Fruit fly (Drosophila melanogaster) ovary, adult (tissue): ENCODE results near the gene CG4768.

ENCODE experiments used
- CG17801 ChIP-seq: fragments of 200-800 bp; optimal IDR thresholded peaks from 2 replicates; lab custom pipeline; 2019; ENCODE audit warnings: missing biosample characterization, mild to moderate bottlenecking, missing genetic modification characterization, moderate library complexity; ENCODE audit not compliant: partially characterized antibody

The CG4768 gene

dm6 chrX:16829439-16830028 is 37.6 kb downstream of the CG4768 start:
- no peak for TF ChIP-seq CG17801

dm6 chrX:16830081-16830480 is 38.2 kb downstream of the CG4768 start:
- TF ChIP-seq CG17801 = peak; percentile 42

dm6 chrX:16831848-16832247 is 39.9 kb downstream of the CG4768 start:
- TF ChIP-seq CG17801 = no peak

DNA sequence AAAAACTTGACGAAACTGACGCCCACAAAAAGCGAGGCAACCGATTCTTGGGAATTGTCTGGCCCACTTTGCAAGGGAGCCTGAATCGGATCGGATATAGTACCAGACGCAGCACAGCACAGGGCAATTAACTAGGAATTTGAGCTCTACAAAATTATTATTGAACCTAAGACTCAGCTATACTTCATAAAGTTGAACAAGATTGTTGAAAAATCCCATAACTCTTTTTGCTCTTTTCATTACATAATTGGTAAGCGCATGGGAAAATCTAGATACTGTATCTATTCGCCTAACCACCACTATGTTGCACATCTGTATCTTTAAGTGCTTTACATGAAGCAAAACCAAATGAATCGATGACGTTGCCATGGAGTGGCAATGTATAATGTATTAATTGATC is 41.2 kb downstream of the CG4768 start:
- peak; percentile 41 for TF ChIP-seq CG17801

DNA sequence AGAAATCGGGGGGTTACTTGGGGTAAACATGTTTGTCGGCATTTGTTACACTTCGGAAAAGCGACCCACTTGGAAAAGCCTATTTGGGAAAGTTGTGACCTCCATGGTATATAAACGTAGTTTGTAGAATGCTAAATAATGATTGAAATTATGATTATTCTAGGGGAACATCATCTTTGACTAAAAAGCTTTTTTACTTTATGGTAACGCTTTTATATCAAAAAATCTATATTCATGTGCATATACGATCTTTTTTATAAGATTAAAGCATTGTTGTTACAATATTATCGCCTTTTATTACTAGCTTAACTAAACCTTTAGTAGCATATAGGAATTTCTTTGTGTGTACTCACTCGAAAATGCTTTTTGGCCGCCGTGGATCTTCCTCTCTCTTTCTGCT is 42.3 kb downstream of the CG4768 start:
- TF ChIP-seq CG17801 = no peak

dm6 chrX:16835304-16835703 is 43.4 kb downstream of the CG4768 start, which contains the start of the genes CG13004 and CG46306:
Gene CG13004 (minus strand): TSS chrX:16835520.
Gene CG46306 (minus strand): TSS chrX:16835520.
- no peak for TF ChIP-seq CG17801

DNA sequence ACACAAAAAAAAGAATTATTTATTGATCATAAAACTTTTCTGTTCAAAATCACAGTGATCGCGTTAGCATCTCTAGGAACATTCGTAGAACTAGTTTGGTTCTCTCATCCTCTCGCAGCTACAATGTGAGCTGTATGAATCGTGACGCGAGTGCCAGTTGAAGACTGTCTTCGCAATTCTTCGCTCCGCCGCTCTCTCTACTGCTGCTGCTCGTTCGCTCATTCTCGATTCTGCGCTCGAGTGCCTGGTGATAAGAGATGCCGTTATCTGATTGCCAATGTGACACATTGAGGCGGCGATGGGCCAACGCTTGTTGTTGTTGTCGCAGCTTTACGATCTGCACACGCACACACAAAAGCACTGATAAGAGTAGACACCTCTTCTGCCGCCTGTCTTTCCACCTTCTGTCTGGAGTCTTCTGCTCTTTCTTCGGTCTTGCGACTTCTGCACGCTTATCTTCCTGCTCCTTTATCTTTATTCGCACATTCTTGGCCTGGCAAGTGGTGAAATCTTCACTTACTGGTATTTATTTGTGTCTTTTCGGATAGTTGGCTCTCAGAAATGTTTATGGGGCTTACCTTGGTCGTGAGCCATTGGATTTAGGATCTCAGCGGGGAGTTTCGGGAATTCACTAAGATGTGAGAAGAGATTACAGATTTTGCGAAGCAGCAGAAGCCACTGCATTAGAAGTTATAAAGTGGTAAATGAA is 44.3 kb downstream of the CG4768 start:
- TF ChIP-seq CG17801 = no peak

- no peak for TF ChIP-seq CG17801
Measured at dm6 chrX:16836805-16837333, 45.0 kb downstream of the CG4768 start.

dm6 chrX:16837588-16838178 is 45.8 kb downstream of the CG4768 start:
- no peak for TF ChIP-seq CG17801

dm6 chrX:16839033-16839432 is 47.1 kb downstream of the CG4768 start:
- TF ChIP-seq CG17801 = no peak

- TF ChIP-seq CG17801 = no peak
Measured at dm6 chrX:16839905-16840304, 48.0 kb downstream of the CG4768 start.

DNA sequence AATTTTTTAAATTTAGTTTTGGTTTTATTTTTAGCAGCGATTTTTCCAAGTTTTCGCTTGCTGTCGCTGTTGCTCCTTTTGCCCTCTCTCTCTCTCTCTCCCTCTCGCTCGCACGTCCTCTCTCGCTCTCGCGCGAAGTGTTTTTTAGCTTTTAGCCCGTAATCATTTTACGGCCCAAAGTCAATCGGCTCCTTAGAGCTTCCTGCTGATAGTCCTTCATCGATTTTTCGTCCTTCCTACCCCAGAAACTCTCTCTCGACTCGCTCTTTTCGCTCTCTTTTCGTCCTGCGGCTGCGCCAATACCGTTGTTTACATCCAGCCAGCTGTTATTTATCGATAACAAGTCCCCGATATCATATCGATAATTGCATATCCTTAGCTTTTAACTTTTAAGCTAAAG is 52.4 kb downstream of the CG4768 start, which contains the start of gene RSG7:
TSS of gene RSG7 (minus strand) at position 139 of the 400 bp plus-strand sequence.
- no peak for TF ChIP-seq CG17801

DNA sequence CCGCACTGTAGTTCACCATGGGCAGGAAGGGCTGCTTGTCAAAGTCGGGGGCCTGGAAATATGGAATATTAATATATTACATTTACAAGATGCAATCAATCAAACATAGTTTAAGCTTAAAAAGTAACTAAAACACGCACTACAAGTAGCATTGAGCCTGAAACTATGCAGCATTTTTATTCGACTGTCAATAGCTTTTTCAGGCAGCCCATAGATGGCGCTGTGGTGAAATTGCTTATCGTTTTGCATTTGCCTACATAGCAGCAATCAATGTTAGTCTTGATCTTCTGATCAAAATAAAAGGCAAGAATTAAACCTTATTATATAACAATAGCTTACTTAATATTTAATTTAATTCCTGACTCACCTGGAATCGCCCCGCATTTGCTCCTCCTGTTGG is 54.7 kb downstream of the CG4768 start:
- TF ChIP-seq CG17801 = no peak
